Worm (Caenorhabditis elegans) whole organism, L4 larva: ENCODE results near the gene let-711.

Experiments used
- R02D3.7 ChIP-seq: fragments of 150-350 bp; sonication (generic microtip); optimal IDR thresholded peaks from 3 replicates; lab custom pipeline; 2014; ENCODE audit warnings: missing biosample characterization, missing genetic modification characterization
- ama-1 ChIP-seq: fragments of 150-350 bp; optimal IDR thresholded peaks from 2 replicates; lab custom pipeline; 2014; ENCODE audit warnings: inconsistent platforms, mixed read lengths
- gei-8 ChIP-seq: fragments of 200-800 bp; sonication (Bioruptor generic); optimal IDR thresholded peaks from 2 replicates; lab custom pipeline; 2018; ENCODE audit warnings: mild to moderate bottlenecking, missing genetic modification characterization, missing compliant biosample characterization
- hlh-11 ChIP-seq: fragments of 200-800 bp; sonication (Bioruptor generic); optimal IDR thresholded peaks from 2 replicates; lab custom pipeline; 2018; ENCODE audit warnings: mild to moderate bottlenecking, missing genetic modification characterization, missing compliant biosample characterization
- hmg-1.1 ChIP-seq: fragments of 200-800 bp; sonication (Bioruptor generic); IDR thresholded peaks from 2 replicates; pipeline ENCODE4 v1.3.6; 2022; ENCODE audit warnings: missing genetic modification reagents, missing genetic modification characterization, missing compliant biosample characterization
- lin-13 ChIP-seq: fragments of 150-350 bp; optimal IDR thresholded peaks from 2 replicates; lab custom pipeline; 2014; ENCODE audit warnings: missing biosample characterization, missing genetic modification reagents, missing genetic modification characterization
- lsy-2 ChIP-seq, 2 experiments: fragments of 150-350 bp in 1 of 2; sonication (generic microtip) in 1 of 2; optimal IDR thresholded peaks; 2 replicates each; lab custom pipeline; 2014 to 2017; ENCODE audit warnings: missing biosample characterization in 2 of 2, missing genetic modification characterization in 2 of 2
- mep-1 ChIP-seq: fragments of 150-350 bp; sonication (generic microtip); optimal IDR thresholded peaks from 3 replicates; lab custom pipeline; 2014; ENCODE audit warnings: missing biosample characterization, missing genetic modification characterization
- pqm-1 ChIP-seq: sonication (generic microtip); optimal IDR thresholded peaks from 2 replicates; lab custom pipeline; 2017; ENCODE audit warnings: missing biosample characterization, missing genetic modification characterization
- tag-97 ChIP-seq: fragments of 200-800 bp; sonication (Bioruptor generic); IDR thresholded peaks from 2 replicates; pipeline ENCODE4 v1.3.6; 2022; ENCODE audit warnings: missing genetic modification characterization, missing compliant biosample characterization
- unc-62 ChIP-seq, 3 experiments: fragments of 150-350 bp in 1 of 3; sonication (generic microtip); optimal IDR thresholded peaks in 2 of 3; peaks in 1 of 3; 1 replicate in 1 of 3; 2 replicates in 2 of 3; lab custom pipeline; 2014 to 2017; ENCODE audit warnings: missing biosample characterization in 3 of 3, missing genetic modification characterization in 3 of 3, missing genetic modification reagents in 3 of 3, missing genotype in 1 of 3
- zag-1 ChIP-seq: fragments of 150-350 bp; optimal IDR thresholded peaks from 2 replicates; lab custom pipeline; 2014; ENCODE audit warnings: missing biosample characterization, missing genetic modification characterization
- zfp-2 ChIP-seq: sonication (generic microtip); optimal IDR thresholded peaks from 2 replicates; lab custom pipeline; 2016; ENCODE audit warnings: mild to moderate bottlenecking, missing genetic modification characterization, missing compliant biosample characterization

ce11 chrIII:6900609-6901008, 45.9 kb upstream of the let-711 start:
- no peak for TF ChIP-seq lsy-2 (tag; optimal IDR thresholded peaks at IDR 0.05; lab: Kevin White, UChicago)
- no peak for TF ChIP-seq tag-97 (GFP tag; lab: Robert Waterston, UW)
- TF ChIP-seq gei-8 = no peak
- TF ChIP-seq mep-1 (tag; lab: Kevin White, UChicago) = peak; percentile 66
- no peak for TF ChIP-seq pqm-1 (tag; lab: Kevin White, UChicago)
- no peak for TF ChIP-seq R02D3.7
- TF ChIP-seq ama-1 (lab: Kevin White, UChicago) = no peak
- no peak for TF ChIP-seq hmg-1.1 (GFP tag; lab: Robert Waterston, UW)
- no peak for TF ChIP-seq lin-13
- no peak for TF ChIP-seq zag-1 (tag; lab: Kevin White, UChicago)
- no peak for TF ChIP-seq unc-62 (GFP tag; optimal IDR thresholded peaks at IDR 0.05 in 1 of 2; lab: Kevin White, UChicago)
- TF ChIP-seq unc-62 (tag; optimal IDR thresholded peaks at IDR 0.05; lab: Kevin White, UChicago) = no peak
- TF ChIP-seq hlh-11 (tag; lab: Kevin White, UChicago) = no peak
- no peak for TF ChIP-seq zfp-2
